Fruit fly (Drosophila melanogaster) whole organism, embryonic: ENCODE data around the gene CG2962.
A peak's percentile ranks its signal among the peaks of the same experiment; 100 is the strongest.

Experiments used
- Aef1 ChIP-seq: fragments of 200-800 bp; sonication (Bioruptor generic); IDR thresholded peaks from 3 replicates; pipeline ENCODE4 v1.3.6; 2022; ENCODE audit warnings: missing biosample characterization, missing genetic modification characterization
- Antp ChIP-seq: fragments of 200-800 bp; sonication (Bioruptor generic); optimal IDR thresholded peaks from 3 replicates; lab custom pipeline; 2016; ENCODE audit warnings: missing biosample characterization, missing genetic modification characterization
- Blimp-1 ChIP-seq: fragments of 200-800 bp; sonication (Bioruptor generic); optimal IDR thresholded peaks from 3 replicates; lab custom pipeline; 2018; ENCODE audit warnings: missing biosample characterization, missing genetic modification characterization, mild to moderate bottlenecking, moderate library complexity, missing genetic modification reagents
- CG10147 ChIP-seq: fragments of 200-800 bp; sonication (Bioruptor generic); optimal IDR thresholded peaks from 2 replicates; lab custom pipeline; 2019; ENCODE audit warnings: missing biosample characterization, mild to moderate bottlenecking, missing genetic modification characterization, moderate library complexity
- CG10209 ChIP-seq: fragments of 200-800 bp; sonication (Bioruptor generic); optimal IDR thresholded peaks from 3 replicates; lab custom pipeline; 2017; ENCODE audit warnings: missing biosample characterization, mild to moderate bottlenecking, missing genetic modification characterization, missing genetic modification reagents
- CG10431 ChIP-seq: fragments of 200-800 bp; sonication (Bioruptor generic); optimal IDR thresholded peaks from 3 replicates; lab custom pipeline; 2018; ENCODE audit warnings: missing biosample characterization, mild to moderate bottlenecking, missing genetic modification characterization
- CG11247 ChIP-seq: fragments of 200-800 bp; sonication (Bioruptor generic); IDR thresholded peaks from 2 replicates; pipeline ENCODE4 v1.3.6; 2022; ENCODE audit warnings: missing biosample characterization, missing genetic modification characterization
- CG1233 ChIP-seq: fragments of 200-800 bp; sonication (Bioruptor generic); optimal IDR thresholded peaks from 4 replicates; lab custom pipeline; 2018; ENCODE audit warnings: missing biosample characterization, mild to moderate bottlenecking, missing genetic modification characterization
- CG13775 ChIP-seq: fragments of 200-800 bp; sonication (Bioruptor generic); optimal IDR thresholded peaks from 3 replicates; lab custom pipeline; 2017; ENCODE audit warnings: missing biosample characterization, mild to moderate bottlenecking, missing genetic modification characterization
- CG14014 ChIP-seq: fragments of 200-800 bp; sonication (Bioruptor generic); IDR thresholded peaks from 2 replicates; pipeline ENCODE4 v1.3.6; 2022; ENCODE audit warnings: missing biosample characterization, missing genetic modification characterization
- CG17359 ChIP-seq: fragments of 200-800 bp; sonication (Bioruptor generic); optimal IDR thresholded peaks from 3 replicates; lab custom pipeline; 2018; ENCODE audit warnings: missing biosample characterization, mild to moderate bottlenecking, missing genetic modification characterization, moderate library complexity
- CG18011 ChIP-seq: fragments of 200-800 bp; sonication (Bioruptor generic); optimal IDR thresholded peaks from 2 replicates; lab custom pipeline; 2017; ENCODE audit warnings: missing biosample characterization, missing genetic modification characterization, mild to moderate bottlenecking, moderate library complexity, missing genotype
- CG2129 ChIP-seq: fragments of 200-800 bp; sonication (Bioruptor generic); IDR thresholded peaks from 2 replicates; pipeline ENCODE4 v1.3.6; 2022; ENCODE audit warnings: missing biosample characterization, missing genetic modification characterization; ENCODE audit not compliant: partially characterized antibody
- CG2678 ChIP-seq: fragments of 200-800 bp; sonication (Bioruptor generic); optimal IDR thresholded peaks from 3 replicates; lab custom pipeline; 2019; ENCODE audit warnings: missing biosample characterization, mild to moderate bottlenecking, missing genetic modification characterization, moderate library complexity
- CG3065 ChIP-seq: fragments of 200-800 bp; sonication (Bioruptor generic); optimal IDR thresholded peaks from 2 replicates; lab custom pipeline; 2016; ENCODE audit warnings: missing biosample characterization, missing genetic modification characterization
- CG31441 ChIP-seq: fragments of 200-800 bp; sonication (Bioruptor generic); IDR thresholded peaks from 2 replicates; pipeline ENCODE4 v1.3.6; 2022; ENCODE audit warnings: missing biosample characterization, missing genetic modification characterization
- CG3726 ChIP-seq: fragments of 200-800 bp; sonication (Bioruptor generic); IDR thresholded peaks from 3 replicates; pipeline ENCODE4, ENCODE4 v1.3.6; 2022; ENCODE audit warnings: missing biosample characterization, missing genetic modification characterization
- CG3838 ChIP-seq: fragments of 200-800 bp; sonication (Bioruptor generic); optimal IDR thresholded peaks from 3 replicates; lab custom pipeline; 2016; ENCODE audit warnings: missing biosample characterization, missing genetic modification characterization
- CG3847 ChIP-seq: fragments of 200-800 bp; sonication (Bioruptor generic); IDR thresholded peaks from 2 replicates; pipeline ENCODE4 v1.3.6; 2022; ENCODE audit warnings: missing biosample characterization, missing genetic modification characterization
- CG4424 ChIP-seq: fragments of 200-800 bp; sonication (Bioruptor generic); optimal IDR thresholded peaks from 3 replicates; lab custom pipeline; 2016; ENCODE audit warnings: missing biosample characterization, missing genetic modification characterization
- CG8924 ChIP-seq: fragments of 200-800 bp; optimal IDR thresholded peaks from 3 replicates; lab custom pipeline; 2019; ENCODE audit warnings: missing biosample characterization, mild to moderate bottlenecking, missing genetic modification characterization, moderate library complexity
- Dll ChIP-seq: fragments of 200-800 bp; sonication (Bioruptor generic); IDR thresholded peaks from 4 replicates; pipeline ENCODE4 v1.3.6; 2022; ENCODE audit warnings: missing biosample characterization, missing genetic modification characterization; ENCODE audit not compliant: partially characterized antibody
- E2f1 ChIP-seq: fragments of 200-800 bp; sonication (Bioruptor generic); IDR thresholded peaks from 2 replicates; pipeline ENCODE4 v1.3.6; 2022; ENCODE audit warnings: missing biosample characterization, missing genetic modification characterization
- Eip74EF ChIP-seq, 2 experiments: fragments of 200-800 bp in 1 of 2; fragments of >200 bp in 1 of 2; sonication (Bioruptor generic) in 1 of 2; optimal IDR thresholded peaks; 2 replicates each; lab custom pipeline; 2017 to 2019; ENCODE audit warnings: missing biosample characterization in 2 of 2, missing genetic modification characterization in 2 of 2, mild to moderate bottlenecking in 1 of 2, moderate library complexity in 1 of 2
- Elba2 ChIP-seq: fragments of 200-800 bp; sonication (Bioruptor generic); optimal IDR thresholded peaks from 3 replicates; lab custom pipeline; 2016; ENCODE audit warnings: missing biosample characterization, missing genetic modification characterization
- Hr78 ChIP-seq, 2 experiments: fragments of 200-800 bp in 1 of 2; fragments of >200 bp in 1 of 2; sonication (Bioruptor generic) in 1 of 2; optimal IDR thresholded peaks; 2 replicates each; lab custom pipeline; 2017 to 2019; ENCODE audit warnings: missing biosample characterization in 2 of 2, missing genetic modification characterization in 2 of 2, mild to moderate bottlenecking in 1 of 2, moderate library complexity in 1 of 2
- Lhr ChIP-seq: fragments of 200-800 bp; sonication (Bioruptor generic); optimal IDR thresholded peaks from 3 replicates; lab custom pipeline; 2017; ENCODE audit warnings: mild to moderate bottlenecking, missing biosample characterization, missing genetic modification reagents, missing genetic modification characterization
- Mad ChIP-seq: fragments of 200-800 bp; sonication (Bioruptor generic); optimal IDR thresholded peaks from 2 replicates; lab custom pipeline; 2016; ENCODE audit warnings: missing biosample characterization, missing genetic modification characterization
- Sry-β ChIP-seq: fragments of 200-800 bp; sonication (Bioruptor generic); optimal IDR thresholded peaks from 2 replicates; lab custom pipeline; 2018; ENCODE audit warnings: missing biosample characterization, mild to moderate bottlenecking, missing genetic modification characterization, moderate library complexity
- abd-A ChIP-seq: fragments of 200-800 bp; sonication (Bioruptor generic); optimal IDR thresholded peaks from 3 replicates; lab custom pipeline; 2019; ENCODE audit warnings: missing biosample characterization, mild to moderate bottlenecking, missing genetic modification characterization, moderate library complexity
- az2 ChIP-seq: fragments of 200-800 bp; sonication (Bioruptor generic); optimal IDR thresholded peaks from 3 replicates; lab custom pipeline; 2016; ENCODE audit warnings: missing biosample characterization, missing genetic modification characterization
- dan ChIP-seq: fragments of 200-800 bp; sonication (Bioruptor generic); IDR thresholded peaks from 2 replicates; pipeline ENCODE4 v1.3.6; 2022; ENCODE audit warnings: missing biosample characterization, missing genetic modification characterization
- dm ChIP-seq: fragments of 200-800 bp; sonication (Bioruptor generic); optimal IDR thresholded peaks from 3 replicates; lab custom pipeline; 2016; ENCODE audit warnings: missing biosample characterization, missing genetic modification characterization
- eve ChIP-seq, 2 experiments: fragments of >200 bp; optimal IDR thresholded peaks; 2 replicates each; lab custom pipeline; 2017; ENCODE audit warnings: missing biosample characterization in 2 of 2, missing genetic modification characterization in 2 of 2
- ftz-f1 ChIP-seq: fragments of 200-800 bp; sonication (Bioruptor generic); optimal IDR thresholded peaks from 2 replicates; lab custom pipeline; 2016; ENCODE audit warnings: missing biosample characterization, missing genetic modification characterization
- gro ChIP-seq: fragments of 200-800 bp; sonication (Bioruptor generic); optimal IDR thresholded peaks from 2 replicates; lab custom pipeline; 2016; ENCODE audit warnings: missing biosample characterization, missing genetic modification characterization
- lov ChIP-seq, 2 experiments: fragments of 200-800 bp in 1 of 2; fragments of >200 bp in 1 of 2; sonication (Bioruptor generic) in 1 of 2; IDR thresholded peaks in 1 of 2; optimal IDR thresholded peaks in 1 of 2; 2 replicates in 1 of 2; 3 replicates in 1 of 2; pipeline versions ENCODE4 v1.3.6 to Lab custom; 2017 to 2022; ENCODE audit warnings: missing biosample characterization in 1 of 2, missing genetic modification characterization in 1 of 2
- odd ChIP-seq: fragments of 200-800 bp; sonication (Bioruptor generic); optimal IDR thresholded peaks from 2 replicates; lab custom pipeline; 2017; ENCODE audit warnings: missing biosample characterization, mild to moderate bottlenecking, missing genetic modification characterization
- run ChIP-seq: fragments of 200-800 bp; sonication (Bioruptor generic); optimal IDR thresholded peaks from 3 replicates; lab custom pipeline; 2018; ENCODE audit warnings: missing biosample characterization, mild to moderate bottlenecking, missing genetic modification characterization
- sc ChIP-seq, 3 experiments: fragments of >200 bp in 2 of 3; fragments of 200-800 bp in 1 of 3; sonication (Bioruptor generic) in 1 of 3; optimal IDR thresholded peaks; 2 replicates in 2 of 3; 3 replicates in 1 of 3; lab custom pipeline; 2017; ENCODE audit warnings: mild to moderate bottlenecking in 1 of 3, missing biosample characterization in 1 of 3, missing genetic modification characterization in 1 of 3, missing genetic modification reagents in 1 of 3
- sima ChIP-seq: fragments of 200-800 bp; sonication (Bioruptor generic); optimal IDR thresholded peaks from 2 replicates; lab custom pipeline; 2016; ENCODE audit warnings: missing biosample characterization, missing genetic modification characterization
- slou ChIP-seq: fragments of 200-800 bp; sonication (Bioruptor generic); optimal IDR thresholded peaks from 3 replicates; lab custom pipeline; 2016; ENCODE audit warnings: missing biosample characterization, missing genetic modification characterization
- ssp ChIP-seq: fragments of 200-800 bp; sonication (Bioruptor generic); IDR thresholded peaks from 2 replicates; pipeline ENCODE4 v1.3.6; 2022; ENCODE audit warnings: missing biosample characterization, missing genetic modification characterization
- tap ChIP-seq: fragments of 200-800 bp; optimal IDR thresholded peaks from 3 replicates; lab custom pipeline; 2019; ENCODE audit warnings: missing biosample characterization, mild to moderate bottlenecking, missing genetic modification characterization, moderate library complexity
- tgo ChIP-seq: fragments of 200-800 bp; sonication (Bioruptor generic); IDR thresholded peaks from 3 replicates; pipeline ENCODE4 v1.3.6; 2022; ENCODE audit warnings: missing biosample characterization, missing genetic modification characterization
- zen ChIP-seq: fragments of 200-800 bp; sonication (Bioruptor generic); optimal IDR thresholded peaks from 3 replicates; lab custom pipeline; 2018; ENCODE audit warnings: missing biosample characterization, mild to moderate bottlenecking, missing genetic modification characterization, moderate library complexity
- zf30C ChIP-seq: fragments of 200-800 bp; sonication (Bioruptor generic); optimal IDR thresholded peaks from 3 replicates; lab custom pipeline; 2018; ENCODE audit warnings: missing biosample characterization, mild to moderate bottlenecking, missing genetic modification characterization

The CG2962 gene

dm6 chrX:10265213-10266017 is 49.0 kb upstream of the CG2962 start, which contains the start of gene CG12643 (continued):
- TF ChIP-seq CG3838 (GFP tag; lab: Kevin White, UChicago) (peak; percentile 20), zf30C (GFP tag; lab: Kevin White, UChicago) (peak; percentile 91), Blimp-1 (peak; percentile 91), tap (peak; percentile 78), CG14014 (GFP tag; lab: Robert Waterston, UW) (peak; percentile 88), CG3065 (peak; percentile 82), CG31441 (GFP tag; lab: Robert Waterston, UW) (peak; percentile 90), CG3847 (GFP tag; lab: Robert Waterston, UW) (peak; percentile 73), Elba2 (GFP tag; lab: Kevin White, UChicago) (no peak), Antp (GFP tag; lab: Kevin White, UChicago) (peak; percentile 95), zen (peak; percentile 74), CG10209 (peak; percentile 85), CG17359 (peak; percentile 94), sima (peak; percentile 66), Dll (GFP tag; lab: Robert Waterston, UW) (no peak), Eip74EF (GFP tag; optimal IDR thresholded peaks at IDR 0.05; lab: Kevin White, UChicago) (peak in 1 of 2 experiments; percentile 76), CG4424 (GFP tag; lab: Kevin White, UChicago) (peak; percentile 92), Sry-β (GFP tag; lab: Kevin White, UChicago) (no peak), gro (GFP tag; lab: Kevin White, UChicago) (peak; percentile 84), CG11247 (peak; percentile 82), CG1233 (GFP tag; lab: Kevin White, UChicago) (peak; percentile 69), CG18011 (GFP tag; lab: Kevin White, UChicago) (peak; percentile 56), eve (GFP tag; optimal IDR thresholded peaks at IDR 0.05; lab: Kevin White, UChicago) (peak in 1 of 2 experiments; percentile 85), CG3726 (peak; percentile 92), CG10431 (GFP tag; lab: Kevin White, UChicago) (peak; percentile 66), ssp (GFP tag; lab: Robert Waterston, UW) (peak; percentile 83), Mad (peak; percentile 88), Hr78 (GFP tag; optimal IDR thresholded peaks at IDR 0.05; lab: Kevin White, UChicago) (peak in 1 of 2 experiments; percentile 61), dan (GFP tag; lab: Robert Waterston, UW) (0 out of 2 replicates have a peak, but pooled peaks have one; percentile 48), odd (GFP tag; lab: Kevin White, UChicago) (peak; percentile 83), slou (GFP tag; lab: Kevin White, UChicago) (peak; percentile 75), run (tag; lab: Kevin White, UChicago) (peak; percentile 63), CG2129 (GFP tag; lab: Robert Waterston, UW) (no peak), Lhr (GFP tag; lab: Kevin White, UChicago) (peak; percentile 54), CG8924 (tag; lab: Kevin White, UChicago) (peak; percentile 88), CG2678 (tag; lab: Kevin White, UChicago) (peak; percentile 89), CG13775 (GFP tag; lab: Kevin White, UChicago) (peak; percentile 79), lov (optimal IDR thresholded peaks at IDR 0.05; lab: Kevin White, UChicago) (no peak), lov (GFP tag; IDR thresholded peaks at IDR 0.05; lab: Robert Waterston, UW) (peak; percentile 80; the same call in 2 of the 3 replicates), Aef1 (peak; percentile 91), E2f1 (GFP tag; lab: Robert Waterston, UW) (peak; percentile 91), abd-A (peak; percentile 37), tgo (peak; percentile 90), ftz-f1 (peak; percentile 50), dm (GFP tag; lab: Kevin White, UChicago) (peak; percentile 83), sc (optimal IDR thresholded peaks at IDR 0.05; lab: Kevin White, UChicago) (no peak), sc (GFP tag; optimal IDR thresholded peaks at IDR 0.05; lab: Kevin White, UChicago) (peak; percentile 79), CG10147 (peak; percentile 77), az2 (GFP tag; lab: Kevin White, UChicago) (peak; percentile 91)
